Fruit fly (Drosophila melanogaster) whole organism: ENCODE data around the gene Calr.

Source experiments
- CG8478 ChIP-seq: fragments of >200 bp; optimal IDR thresholded peaks from 2 replicates; lab custom pipeline; 2018; ENCODE audit warnings: inconsistent platforms
- Dll ChIP-seq: fragments of >200 bp; optimal IDR thresholded peaks from 2 replicates; lab custom pipeline; 2017
- EcR ChIP-seq, 2 experiments: fragments of >200 bp; optimal IDR thresholded peaks; 2 replicates each; lab custom pipeline; 2017; ENCODE audit warnings: missing biosample characterization in 2 of 2, missing genetic modification characterization in 2 of 2, missing genetic modification reagents in 2 of 2
- pan ChIP-seq: fragments of >200 bp; optimal IDR thresholded peaks from 2 replicates; lab custom pipeline; 2017
- psq ChIP-seq: fragments of >200 bp; optimal IDR thresholded peaks from 2 replicates; lab custom pipeline; 2017
- usp ChIP-seq: fragments of >200 bp; optimal IDR thresholded peaks from 2 replicates; lab custom pipeline; 2017; ENCODE audit warnings: missing biosample characterization, missing genetic modification characterization, mixed read lengths

Gene Calr

DNA sequence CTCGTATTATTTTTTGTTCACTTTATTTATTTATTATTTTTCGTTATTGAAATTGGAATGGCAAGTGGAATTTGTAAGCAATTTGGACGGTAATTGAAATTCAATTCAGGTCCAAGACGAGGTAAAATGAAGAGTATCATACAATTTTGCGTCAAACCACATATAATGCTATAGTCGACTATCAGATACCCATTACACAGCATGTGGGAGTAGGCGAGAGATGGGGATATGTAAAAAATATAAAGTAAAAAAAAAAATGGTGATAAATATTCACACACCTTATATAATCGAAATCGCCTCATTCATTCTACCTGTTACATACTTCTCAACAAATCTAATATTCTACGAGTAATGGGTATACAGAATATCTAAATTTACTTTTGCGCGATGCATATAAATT is 18.4 kb downstream of the Calr start:
- no peak for TF ChIP-seq EcR (GFP tag; optimal IDR thresholded peaks at IDR 0.05; lab: Kevin White, UChicago)

DNA sequence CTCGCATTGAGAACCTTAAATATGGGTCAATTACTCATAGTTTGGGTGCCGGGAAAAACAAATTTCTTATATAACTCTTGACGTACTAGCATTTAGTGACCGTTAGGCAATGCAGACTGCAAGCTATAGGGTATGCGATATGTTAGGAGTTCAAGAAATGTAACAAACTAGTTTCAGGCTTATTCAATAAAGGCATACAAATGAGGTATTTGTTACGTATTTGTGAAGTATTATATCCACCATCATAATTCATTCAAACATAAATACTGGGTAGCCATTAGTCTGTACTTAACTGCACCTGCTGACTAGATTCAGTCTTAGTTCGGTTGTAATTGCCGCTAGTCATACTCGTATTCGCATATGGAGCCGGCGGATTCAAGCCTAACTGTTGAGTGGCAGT is 22.4 kb downstream of the Calr start:
- TF ChIP-seq Dll (lab: Kevin White, UChicago): no peak
- no peak for TF ChIP-seq usp (GFP tag; lab: Kevin White, UChicago)
- no peak for TF ChIP-seq psq
- TF ChIP-seq pan (lab: Kevin White, UChicago): no peak
- TF ChIP-seq CG8478 (lab: Kevin White, UChicago): no peak
- TF ChIP-seq EcR (GFP tag; optimal IDR thresholded peaks at IDR 0.05; lab: Kevin White, UChicago): no peak

DNA sequence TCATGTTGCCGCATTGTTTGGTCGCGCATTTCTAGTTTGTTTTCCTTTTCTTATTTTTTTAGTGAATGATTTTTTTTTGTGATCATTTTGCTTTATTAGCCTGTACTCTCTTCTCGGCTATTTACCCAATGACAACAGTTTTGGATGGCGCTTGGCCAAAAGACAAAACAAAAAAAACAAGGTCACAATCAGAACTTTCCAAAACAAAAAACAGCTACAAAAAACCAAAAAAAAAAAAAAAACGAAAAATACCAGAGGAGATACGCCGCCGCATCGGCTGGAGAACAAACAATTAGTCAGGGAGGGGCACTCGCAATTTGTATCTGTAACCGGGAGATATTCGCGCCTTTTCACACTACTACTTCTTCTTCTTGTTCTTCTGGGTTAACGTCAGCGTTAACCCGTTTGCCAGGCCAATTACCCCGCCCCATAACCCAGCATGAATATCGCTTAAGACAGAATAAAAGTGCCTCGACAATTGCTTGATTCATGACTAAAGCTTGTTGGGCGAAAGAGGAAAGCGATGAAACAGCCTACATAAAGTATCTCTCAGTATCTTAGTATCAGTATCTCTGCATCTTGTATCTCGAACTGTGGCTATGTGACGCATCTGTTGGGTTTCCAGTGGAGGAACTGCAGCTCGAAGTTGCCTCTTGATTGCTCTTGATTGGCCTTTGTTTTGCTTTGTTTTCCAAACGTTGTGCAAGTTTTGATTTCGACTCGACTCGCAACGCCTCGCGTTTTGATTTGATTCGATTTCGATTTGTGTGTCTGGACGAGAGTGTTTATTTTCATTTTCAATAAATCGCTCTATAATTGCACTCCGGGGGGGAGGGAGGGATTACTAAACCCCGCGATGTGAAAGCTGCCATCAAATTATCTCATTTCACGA is 23.5 kb downstream of the Calr start:
- no peak for TF ChIP-seq pan (lab: Kevin White, UChicago)
- no peak for TF ChIP-seq EcR (GFP tag; optimal IDR thresholded peaks at IDR 0.05; lab: Kevin White, UChicago)
- no peak for TF ChIP-seq Dll (lab: Kevin White, UChicago)
- no peak for TF ChIP-seq CG8478 (lab: Kevin White, UChicago)
- no peak for TF ChIP-seq usp (GFP tag; lab: Kevin White, UChicago)
- TF ChIP-seq psq: no peak

DNA sequence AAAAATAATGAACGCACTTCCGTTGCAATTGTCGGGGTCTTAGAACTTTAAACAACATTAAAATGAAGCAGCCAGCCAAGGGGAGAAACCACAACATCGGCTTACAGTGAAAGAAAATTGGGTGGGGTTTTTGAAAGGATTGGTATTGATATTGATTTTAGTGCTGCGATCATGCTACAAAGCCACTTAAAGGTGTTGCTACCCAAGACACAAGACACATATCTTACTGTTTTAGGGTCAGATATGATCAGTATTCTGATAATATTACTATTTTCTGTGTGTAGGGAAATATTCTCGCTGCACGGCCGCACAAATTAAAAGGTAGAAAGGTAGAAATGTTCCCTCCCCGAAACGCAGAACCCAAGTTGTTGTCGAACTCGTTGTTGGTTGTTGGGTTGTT is 25.6 kb downstream of the Calr start:
- TF ChIP-seq CG8478 (lab: Kevin White, UChicago) (no peak), Dll (lab: Kevin White, UChicago) (no peak), EcR (GFP tag; optimal IDR thresholded peaks at IDR 0.05; lab: Kevin White, UChicago) (no peak), psq (no peak), usp (GFP tag; lab: Kevin White, UChicago) (no peak), pan (lab: Kevin White, UChicago) (no peak)

DNA sequence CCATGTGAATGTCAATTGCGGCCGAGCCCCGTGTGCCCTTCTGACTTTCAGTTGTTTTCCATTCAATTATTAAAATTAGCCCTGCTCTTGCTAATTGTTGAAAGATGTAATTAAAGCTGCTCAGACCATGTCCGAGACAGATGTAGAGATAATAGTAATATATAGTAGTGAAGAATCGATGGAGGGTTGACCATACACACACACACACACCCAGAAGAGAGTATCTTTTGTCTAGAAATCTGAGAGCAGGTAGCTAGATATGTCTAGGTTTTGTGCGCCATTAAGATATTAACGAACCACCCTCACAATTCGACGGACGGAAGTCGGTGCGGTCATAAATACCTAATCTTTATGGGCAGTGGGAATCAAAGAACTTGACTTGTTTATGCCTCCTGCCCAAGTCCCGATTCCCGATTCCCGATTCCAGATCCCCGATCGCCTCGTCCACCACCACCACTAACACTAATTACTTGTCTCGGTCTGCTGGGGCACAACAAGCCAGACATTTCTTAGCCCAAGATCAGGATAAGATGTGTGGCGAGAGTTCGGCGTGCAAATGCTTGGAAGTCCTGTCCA is 26.1 kb downstream of the Calr start:
- TF ChIP-seq EcR (GFP tag; optimal IDR thresholded peaks at IDR 0.05; lab: Kevin White, UChicago) (no peak), pan (lab: Kevin White, UChicago) (no peak), CG8478 (lab: Kevin White, UChicago) (no peak), Dll (lab: Kevin White, UChicago) (no peak), usp (GFP tag; lab: Kevin White, UChicago) (no peak), psq (no peak)

DNA sequence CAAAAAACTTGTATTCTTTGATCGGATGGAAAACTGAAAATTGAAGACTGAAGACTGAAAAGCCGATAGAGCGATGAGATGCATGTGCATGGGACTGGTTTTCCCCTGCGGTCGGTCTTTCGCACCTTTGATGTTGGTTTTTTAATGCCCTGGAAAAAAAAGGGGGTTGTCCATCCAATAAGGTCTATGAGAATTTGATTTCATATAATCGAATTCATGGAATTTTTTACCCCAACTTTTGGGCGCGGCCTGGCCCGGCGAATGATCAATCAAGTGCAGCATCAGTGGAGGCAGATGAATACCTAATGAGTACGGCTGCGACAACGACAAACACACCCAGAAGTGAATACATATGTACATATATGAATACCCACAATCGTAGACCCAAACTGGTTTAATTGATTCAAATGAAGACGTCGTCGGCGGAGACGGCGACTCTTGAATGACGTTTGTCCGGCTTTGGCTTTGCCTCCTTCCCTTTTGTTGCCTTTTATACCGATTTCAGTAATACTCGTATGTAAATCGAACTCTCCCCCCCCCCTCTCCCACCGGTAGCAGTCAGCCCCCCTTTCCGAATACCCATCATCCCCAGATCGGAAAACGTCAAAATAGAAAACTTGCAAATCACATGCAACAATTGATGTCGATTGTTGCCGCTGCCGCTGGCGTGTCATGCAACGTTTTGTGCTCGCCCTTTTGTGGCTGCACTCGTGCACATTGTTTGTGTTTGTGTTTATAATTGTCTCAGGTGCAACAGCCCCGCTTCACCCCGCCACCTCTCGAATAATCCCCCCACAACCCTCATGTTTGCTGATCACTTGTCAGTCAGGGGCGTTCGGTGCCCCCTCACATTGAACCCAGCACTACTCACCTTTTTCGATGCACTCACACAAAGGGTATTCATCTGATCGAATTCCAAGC is 27.4 kb downstream of the Calr start:
- TF ChIP-seq pan (lab: Kevin White, UChicago) (no peak), usp (GFP tag; lab: Kevin White, UChicago) (no peak), CG8478 (lab: Kevin White, UChicago) (no peak), Dll (lab: Kevin White, UChicago) (no peak), EcR (GFP tag; optimal IDR thresholded peaks at IDR 0.05; lab: Kevin White, UChicago) (no peak)

DNA sequence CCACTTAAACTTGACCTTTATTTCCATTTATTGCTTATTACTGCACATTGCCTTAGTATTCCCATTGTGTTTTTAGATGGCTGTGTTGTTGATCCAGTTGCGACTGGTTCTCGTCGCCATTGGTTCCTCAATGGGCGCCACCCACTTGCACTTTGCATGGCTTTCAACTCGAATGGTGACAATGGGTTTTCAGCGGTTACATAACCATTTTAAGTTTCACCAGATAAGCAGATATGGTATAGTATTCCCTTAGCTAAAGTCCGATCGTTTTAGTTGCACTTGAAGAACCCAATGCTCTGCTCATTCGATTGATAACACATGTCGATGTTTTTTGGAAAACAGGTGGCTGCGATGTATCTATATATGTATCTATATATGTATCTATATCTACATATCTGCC is 28.7 kb downstream of the Calr start:
- TF ChIP-seq Dll (lab: Kevin White, UChicago) (no peak), EcR (GFP tag; optimal IDR thresholded peaks at IDR 0.05; lab: Kevin White, UChicago) (no peak), pan (lab: Kevin White, UChicago) (no peak), psq (no peak), CG8478 (lab: Kevin White, UChicago) (no peak), usp (GFP tag; lab: Kevin White, UChicago) (no peak)

DNA sequence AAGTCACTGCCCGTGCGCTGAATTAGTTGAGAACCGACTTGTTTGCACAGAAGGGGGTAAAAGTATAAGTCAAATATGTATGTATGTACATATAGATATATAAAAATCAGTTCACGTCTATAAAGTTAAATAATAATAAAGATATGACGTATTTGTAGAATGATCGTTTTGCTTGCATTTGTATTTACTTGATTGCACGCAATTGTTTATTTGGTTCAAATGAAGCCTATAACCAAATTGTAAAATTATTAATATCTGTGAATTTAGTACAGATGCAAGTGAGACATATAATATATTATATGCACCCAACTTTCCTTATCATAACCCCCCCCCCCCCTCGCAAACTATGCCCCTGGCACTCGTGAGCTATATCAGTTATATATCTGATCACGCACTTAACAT is 30.1 kb downstream of the Calr start:
- no peak for TF ChIP-seq EcR (GFP tag; optimal IDR thresholded peaks at IDR 0.05; lab: Kevin White, UChicago)
- TF ChIP-seq usp (GFP tag; lab: Kevin White, UChicago): no peak
- no peak for TF ChIP-seq psq
- TF ChIP-seq CG8478 (lab: Kevin White, UChicago): no peak
- TF ChIP-seq Dll (lab: Kevin White, UChicago): no peak
- no peak for TF ChIP-seq pan (lab: Kevin White, UChicago)

DNA sequence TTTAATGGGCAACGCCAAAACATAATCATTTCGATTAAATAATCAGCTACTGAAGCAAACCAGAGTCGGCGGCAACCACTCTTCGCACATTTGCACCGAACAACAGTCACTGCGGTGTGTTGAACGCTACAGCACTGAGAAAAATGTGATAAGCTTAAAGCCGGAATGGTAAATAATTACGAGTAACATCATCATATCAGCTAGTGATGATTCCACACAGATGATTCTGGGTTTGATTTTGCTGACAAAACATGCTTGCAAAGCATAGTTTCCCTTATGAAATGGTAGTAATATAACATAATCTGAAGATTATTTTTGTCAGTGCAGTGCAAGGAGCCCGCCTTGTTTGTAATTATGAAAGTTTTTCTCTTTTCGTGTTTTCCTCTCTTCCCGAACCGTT is 32.6 kb downstream of the Calr start:
- TF ChIP-seq EcR (GFP tag; optimal IDR thresholded peaks at IDR 0.05; lab: Kevin White, UChicago): no peak
- no peak for TF ChIP-seq Dll (lab: Kevin White, UChicago)
- TF ChIP-seq pan (lab: Kevin White, UChicago): no peak
- no peak for TF ChIP-seq CG8478 (lab: Kevin White, UChicago)
- TF ChIP-seq psq: no peak
- TF ChIP-seq usp (GFP tag; lab: Kevin White, UChicago): no peak

DNA sequence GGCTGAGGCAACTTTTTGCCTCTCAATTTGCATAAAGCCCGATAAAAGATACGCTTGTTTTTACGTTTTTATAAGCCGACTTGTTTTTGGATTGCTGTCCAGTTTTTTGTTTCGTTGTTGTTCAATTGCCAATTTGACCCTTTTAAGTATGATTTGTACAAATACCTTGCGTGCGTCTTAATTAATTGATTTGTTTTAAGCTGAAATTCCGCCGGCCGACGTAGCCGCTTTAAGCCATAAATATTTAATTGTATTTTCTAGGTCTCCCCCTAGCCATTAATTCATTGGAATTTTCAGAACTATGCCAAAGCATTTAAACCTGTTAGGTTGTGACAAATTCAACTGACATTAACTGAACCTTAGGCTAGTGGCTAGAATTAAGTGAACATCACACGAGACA is 34.0 kb downstream of the Calr start:
- TF ChIP-seq psq (no peak), EcR (GFP tag; optimal IDR thresholded peaks at IDR 0.05; lab: Kevin White, UChicago) (no peak), usp (GFP tag; lab: Kevin White, UChicago) (no peak), Dll (lab: Kevin White, UChicago) (no peak), pan (lab: Kevin White, UChicago) (no peak), CG8478 (lab: Kevin White, UChicago) (no peak)
